Fruit fly (Drosophila melanogaster) whole organism, embryonic: Measurements from ENCODE around the gene CG2841.

Source experiments
- Aef1 ChIP-seq: fragments of 200-800 bp; sonication (Bioruptor generic); IDR thresholded peaks from 3 replicates; pipeline ENCODE4 v1.3.6; 2022; ENCODE audit warnings: missing biosample characterization, missing genetic modification characterization
- Bdp1 ChIP-seq: fragments of 200-800 bp; sonication (Bioruptor generic); optimal IDR thresholded peaks from 3 replicates; lab custom pipeline; 2016; ENCODE audit warnings: missing biosample characterization, missing genetic modification characterization
- Blimp-1 ChIP-seq: fragments of 200-800 bp; sonication (Bioruptor generic); optimal IDR thresholded peaks from 3 replicates; lab custom pipeline; 2018; ENCODE audit warnings: missing biosample characterization, missing genetic modification characterization, mild to moderate bottlenecking, moderate library complexity, missing genetic modification reagents
- BtbVII ChIP-seq: fragments of 200-800 bp; sonication (Bioruptor generic); optimal IDR thresholded peaks from 3 replicates; lab custom pipeline; 2017; ENCODE audit warnings: missing biosample characterization, mild to moderate bottlenecking, missing genetic modification characterization
- CG11504 ChIP-seq: fragments of 200-800 bp; sonication (Bioruptor generic); optimal IDR thresholded peaks from 3 replicates; lab custom pipeline; 2019; ENCODE audit warnings: missing biosample characterization, mild to moderate bottlenecking, missing genetic modification characterization, moderate library complexity
- CG13424 ChIP-seq: fragments of 200-800 bp; sonication (Bioruptor generic); optimal IDR thresholded peaks from 2 replicates; lab custom pipeline; 2019; ENCODE audit warnings: missing biosample characterization, mild to moderate bottlenecking, missing genetic modification characterization, moderate library complexity
- CG14667 ChIP-seq: fragments of 200-800 bp; sonication (Bioruptor generic); IDR thresholded peaks from 2 replicates; pipeline ENCODE4 v1.3.6; 2022; ENCODE audit warnings: missing biosample characterization, missing genetic modification characterization
- CG17361 ChIP-seq: fragments of 200-800 bp; sonication (Bioruptor generic); IDR thresholded peaks from 3 replicates; pipeline ENCODE4 v1.3.6; 2022; ENCODE audit warnings: missing biosample characterization, missing genetic modification characterization
- CG32772 ChIP-seq: fragments of 200-800 bp; sonication (Bioruptor generic); IDR thresholded peaks from 2 replicates; pipeline ENCODE4 v1.3.6; 2022; ENCODE audit warnings: missing biosample characterization, missing genetic modification characterization
- CG3726 ChIP-seq: fragments of 200-800 bp; sonication (Bioruptor generic); IDR thresholded peaks from 3 replicates; pipeline ENCODE4, ENCODE4 v1.3.6; 2022; ENCODE audit warnings: missing biosample characterization, missing genetic modification characterization
- CG4820 ChIP-seq: fragments of 200-800 bp; sonication (Bioruptor generic); optimal IDR thresholded peaks from 3 replicates; lab custom pipeline; 2016; ENCODE audit warnings: missing biosample characterization, missing genetic modification characterization
- CG6791 ChIP-seq: fragments of 200-800 bp; sonication (Bioruptor generic); IDR thresholded peaks from 3 replicates; pipeline ENCODE4 v1.3.6; 2022; ENCODE audit warnings: missing biosample characterization, missing genetic modification characterization; ENCODE audit not compliant: partially characterized antibody
- CG7987 ChIP-seq: fragments of 200-800 bp; sonication (Bioruptor generic); optimal IDR thresholded peaks from 2 replicates; lab custom pipeline; 2018; ENCODE audit warnings: missing biosample characterization, mild to moderate bottlenecking, missing genetic modification characterization, moderate library complexity
- CTCF ChIP-seq: fragments of 200-800 bp; sonication (Bioruptor generic); optimal IDR thresholded peaks from 2 replicates; lab custom pipeline; 2017; ENCODE audit warnings: missing biosample characterization, mild to moderate bottlenecking, missing genetic modification characterization, moderate library complexity
- Dip3 ChIP-seq: fragments of 200-800 bp; sonication (Bioruptor generic); optimal IDR thresholded peaks from 3 replicates; lab custom pipeline; 2016; ENCODE audit warnings: missing biosample characterization, missing genetic modification characterization
- Dll ChIP-seq: fragments of 200-800 bp; sonication (Bioruptor generic); IDR thresholded peaks from 4 replicates; pipeline ENCODE4 v1.3.6; 2022; ENCODE audit warnings: missing biosample characterization, missing genetic modification characterization; ENCODE audit not compliant: partially characterized antibody
- GATAe ChIP-seq: fragments of 200-800 bp; sonication (Bioruptor generic); conservative IDR thresholded peaks from 2 replicates; pipeline ENCODE4 v1.3.6; 2022; ENCODE audit warnings: missing biosample characterization, missing genetic modification characterization
- HLHmδ ChIP-seq: fragments of 200-800 bp; sonication (Bioruptor generic); optimal IDR thresholded peaks from 2 replicates; lab custom pipeline; 2018; ENCODE audit warnings: missing biosample characterization, mild to moderate bottlenecking, missing genetic modification characterization, moderate library complexity
- Hr78 ChIP-seq, 2 experiments: fragments of 200-800 bp in 1 of 2; fragments of >200 bp in 1 of 2; sonication (Bioruptor generic) in 1 of 2; optimal IDR thresholded peaks; 2 replicates each; lab custom pipeline; 2017 to 2019; ENCODE audit warnings: missing biosample characterization in 2 of 2, missing genetic modification characterization in 2 of 2, mild to moderate bottlenecking in 1 of 2, moderate library complexity in 1 of 2
- Lhr ChIP-seq: fragments of 200-800 bp; sonication (Bioruptor generic); optimal IDR thresholded peaks from 3 replicates; lab custom pipeline; 2017; ENCODE audit warnings: mild to moderate bottlenecking, missing biosample characterization, missing genetic modification reagents, missing genetic modification characterization
- Rfx ChIP-seq: fragments of 200-800 bp; sonication (Bioruptor generic); IDR thresholded peaks from 2 replicates; pipeline ENCODE4 v1.3.6; 2022; ENCODE audit warnings: missing biosample characterization, missing genetic modification characterization
- Sox100B ChIP-seq: fragments of 200-800 bp; sonication (Bioruptor generic); optimal IDR thresholded peaks from 3 replicates; lab custom pipeline; 2018; ENCODE audit warnings: missing biosample characterization, mild to moderate bottlenecking, missing genetic modification characterization
- ash1 ChIP-seq: fragments of 200-800 bp; sonication (Bioruptor generic); optimal IDR thresholded peaks from 2 replicates; lab custom pipeline; 2018; ENCODE audit warnings: missing biosample characterization, mild to moderate bottlenecking, missing genetic modification characterization
- bsh ChIP-seq, 2 experiments: fragments of 200-800 bp; sonication (Bioruptor generic); optimal IDR thresholded peaks; 2 replicates each; lab custom pipeline; 2017 to 2018; ENCODE audit warnings: mild to moderate bottlenecking in 2 of 2, missing biosample characterization in 2 of 2, missing genetic modification characterization in 2 of 2, moderate library complexity in 1 of 2
- cato ChIP-seq: fragments of 200-800 bp; sonication (Bioruptor generic); optimal IDR thresholded peaks from 2 replicates; lab custom pipeline; 2016; ENCODE audit warnings: missing biosample characterization, missing genetic modification characterization, borderline replicate concordance
- chm ChIP-seq: fragments of 200-800 bp; sonication (Bioruptor generic); IDR thresholded peaks from 2 replicates; pipeline ENCODE4 v1.3.6; 2022; ENCODE audit warnings: missing biosample characterization, missing genetic modification characterization
- corto ChIP-seq: fragments of 200-800 bp; sonication (Bioruptor generic); optimal IDR thresholded peaks from 2 replicates; lab custom pipeline; 2016; ENCODE audit warnings: missing biosample characterization, mild to moderate bottlenecking, missing genetic modification characterization, moderate library complexity
- crp ChIP-seq, 2 experiments: fragments of 200-800 bp; sonication (Bioruptor generic); optimal IDR thresholded peaks; 2 replicates in 1 of 2; 3 replicates in 1 of 2; lab custom pipeline; 2017; ENCODE audit warnings: missing biosample characterization in 2 of 2, missing genetic modification characterization in 2 of 2, mild to moderate bottlenecking in 1 of 2, moderate library complexity in 1 of 2
- dysf ChIP-seq: fragments of 200-800 bp; sonication (Bioruptor generic); IDR thresholded peaks from 3 replicates; pipeline ENCODE4 v1.3.6; 2022; ENCODE audit warnings: missing biosample characterization, missing genetic modification characterization
- ems ChIP-seq: fragments of 200-800 bp; sonication (Bioruptor generic); optimal IDR thresholded peaks from 3 replicates; lab custom pipeline; 2016; ENCODE audit warnings: missing biosample characterization, missing genetic modification characterization
- her ChIP-seq: fragments of 200-800 bp; sonication (Bioruptor generic); optimal IDR thresholded peaks from 2 replicates; lab custom pipeline; 2016; ENCODE audit warnings: missing biosample characterization, missing genetic modification characterization
- jigr1 ChIP-seq: fragments of 200-800 bp; sonication (Bioruptor generic); IDR thresholded peaks from 3 replicates; pipeline ENCODE4 v1.3.6; 2022; ENCODE audit warnings: missing biosample characterization, missing genetic modification characterization
- kah ChIP-seq: fragments of 200-800 bp; sonication (Bioruptor generic); optimal IDR thresholded peaks from 2 replicates; lab custom pipeline; 2018; ENCODE audit warnings: missing biosample characterization, mild to moderate bottlenecking, missing genetic modification characterization
- kay ChIP-seq: fragments of 200-800 bp; sonication (Bioruptor generic); optimal IDR thresholded peaks from 2 replicates; lab custom pipeline; 2016; ENCODE audit warnings: missing biosample characterization, missing genetic modification characterization
- mirr ChIP-seq: fragments of 200-800 bp; sonication (Bioruptor generic); optimal IDR thresholded peaks from 3 replicates; lab custom pipeline; 2018; ENCODE audit warnings: missing biosample characterization, mild to moderate bottlenecking, missing genetic modification characterization
- nerfin-2 ChIP-seq: fragments of 200-800 bp; sonication (Bioruptor generic); IDR thresholded peaks from 2 replicates; pipeline ENCODE4 v1.3.6; 2022; ENCODE audit warnings: missing biosample characterization, missing genetic modification characterization; ENCODE audit not compliant: partially characterized antibody
- p53 ChIP-seq: fragments of 200-800 bp; sonication (Bioruptor generic); optimal IDR thresholded peaks from 2 replicates; lab custom pipeline; 2016; ENCODE audit warnings: missing biosample characterization, missing genetic modification characterization
- pb ChIP-seq: fragments of 200-800 bp; sonication (Bioruptor generic); optimal IDR thresholded peaks from 3 replicates; lab custom pipeline; 2016; ENCODE audit warnings: missing biosample characterization, missing genetic modification characterization
- pita ChIP-seq: fragments of 200-800 bp; sonication (Bioruptor generic); optimal IDR thresholded peaks from 2 replicates; lab custom pipeline; 2017; ENCODE audit warnings: missing biosample characterization, mild to moderate bottlenecking, missing genetic modification characterization
- pzg ChIP-seq: fragments of 200-800 bp; sonication (Bioruptor generic); optimal IDR thresholded peaks from 3 replicates; lab custom pipeline; 2018; ENCODE audit warnings: missing biosample characterization, mild to moderate bottlenecking, missing genetic modification characterization, moderate library complexity
- run ChIP-seq: fragments of 200-800 bp; sonication (Bioruptor generic); optimal IDR thresholded peaks from 3 replicates; lab custom pipeline; 2018; ENCODE audit warnings: missing biosample characterization, mild to moderate bottlenecking, missing genetic modification characterization
- salm ChIP-seq: fragments of 200-800 bp; sonication (Bioruptor generic); optimal IDR thresholded peaks from 2 replicates; lab custom pipeline; 2018; ENCODE audit warnings: missing biosample characterization, mild to moderate bottlenecking, missing genetic modification characterization
- tna ChIP-seq: fragments of 200-800 bp; sonication (Bioruptor generic); IDR thresholded peaks from 2 replicates; pipeline ENCODE4 v1.3.6; 2022; ENCODE audit warnings: missing biosample characterization, missing genetic modification characterization; ENCODE audit not compliant: partially characterized antibody
- toy ChIP-seq: fragments of 200-800 bp; sonication (Bioruptor generic); IDR thresholded peaks from 2 replicates; pipeline ENCODE4 v1.3.6; 2022; ENCODE audit warnings: missing biosample characterization, missing genetic modification characterization
- trem ChIP-seq: fragments of 200-800 bp; optimal IDR thresholded peaks from 3 replicates; lab custom pipeline; 2019; ENCODE audit warnings: missing biosample characterization, mild to moderate bottlenecking, missing genetic modification characterization, moderate library complexity
- z ChIP-seq: fragments of 200-800 bp; sonication (Bioruptor generic); IDR thresholded peaks from 3 replicates; pipeline ENCODE4 v1.3.6; 2022; ENCODE audit warnings: missing biosample characterization, missing genetic modification characterization
- zen ChIP-seq: fragments of 200-800 bp; sonication (Bioruptor generic); optimal IDR thresholded peaks from 3 replicates; lab custom pipeline; 2018; ENCODE audit warnings: missing biosample characterization, mild to moderate bottlenecking, missing genetic modification characterization, moderate library complexity
- zen2 ChIP-seq: fragments of 200-800 bp; sonication (Bioruptor generic); IDR thresholded peaks from 3 replicates; pipeline ENCODE4 v1.3.6; 2022; ENCODE audit warnings: missing biosample characterization, missing genetic modification characterization; ENCODE audit not compliant: partially characterized antibody

CG2841 gene

DNA sequence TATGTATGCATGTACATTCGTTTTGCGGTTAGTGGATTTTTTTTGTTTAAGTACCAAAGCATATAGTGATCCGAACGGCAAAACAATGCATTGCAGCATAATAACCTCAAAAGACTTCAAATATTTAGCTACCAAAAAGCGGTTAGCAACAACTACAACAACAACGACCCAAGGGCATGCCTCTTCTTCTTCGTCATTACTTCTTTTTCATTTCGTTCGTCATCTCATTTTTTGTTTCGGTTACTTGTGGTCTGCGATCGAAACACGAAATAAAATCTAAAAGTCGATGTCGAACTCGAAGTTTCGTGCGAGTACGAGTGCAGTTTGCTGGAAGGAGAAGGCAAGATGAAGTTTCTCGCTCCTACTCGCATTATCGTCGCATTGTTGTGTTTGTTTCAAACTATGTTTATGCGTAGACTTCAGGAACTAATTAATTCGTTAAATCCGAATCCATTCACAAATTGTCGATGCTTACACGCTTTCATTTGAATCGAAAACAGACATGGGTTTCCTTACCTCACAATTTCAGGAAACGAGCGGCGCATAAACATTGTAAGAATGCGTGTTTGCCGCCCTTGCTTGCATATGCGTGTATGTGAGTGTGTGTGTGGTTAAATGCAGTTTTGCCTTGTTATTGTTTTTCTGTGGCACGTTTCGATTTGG is 67.3 kb downstream of the CG2841 start (continued):
- TF ChIP-seq jigr1 = 0 out of 3 replicates have a peak, but pooled peaks have one; percentile 13
- peak; percentile 71 for TF ChIP-seq Sox100B (GFP tag; lab: Kevin White, UChicago)
- peak; percentile 97 for TF ChIP-seq chm (GFP tag; lab: Robert Waterston, UW)
- peak; percentile 89 for TF ChIP-seq zen
- TF ChIP-seq Rfx = peak; percentile 50; the same call in 1 of the 2 replicates
- TF ChIP-seq dysf (GFP tag; lab: Robert Waterston, UW) = peak; percentile 66; the same call in 2 of the 3 replicates
- TF ChIP-seq z (GFP tag; lab: Robert Waterston, UW) = peak; percentile 49; the same call in 1 of the 3 replicates
- TF ChIP-seq Dll = no peak
- peak; percentile 74 for TF ChIP-seq run
- peak; percentile 52; the same call in 2 of the 3 replicates for TF ChIP-seq Aef1 (GFP tag; lab: Robert Waterston, UW)
- TF ChIP-seq CG17361 = peak; percentile 74
- TF ChIP-seq tna (GFP tag; lab: Robert Waterston, UW) = no peak
- TF ChIP-seq HLHmδ (GFP tag; lab: Kevin White, UChicago) = no peak
- peak; percentile 40 for TF ChIP-seq kah (GFP tag; lab: Kevin White, UChicago)
- peak; percentile 69 for TF ChIP-seq Bdp1 (GFP tag; lab: Kevin White, UChicago)
- TF ChIP-seq salm = peak; percentile 78
- peak; percentile 15 for TF ChIP-seq BtbVII (GFP tag; lab: Kevin White, UChicago)
- no peak for TF ChIP-seq nerfin-2 (GFP tag; lab: Robert Waterston, UW)
- peak; percentile 74 for TF ChIP-seq CG32772
- TF ChIP-seq bsh (GFP tag; optimal IDR thresholded peaks at IDR 0.05; lab: Kevin White, UChicago) = peak; percentile 74 to 94
- peak; percentile 70 for TF ChIP-seq pb (GFP tag; lab: Kevin White, UChicago)
- TF ChIP-seq pita (GFP tag; lab: Kevin White, UChicago) = no peak
- peak; percentile 41; the same call in 1 of the 2 replicates for TF ChIP-seq CG14667 (GFP tag; lab: Robert Waterston, UW)
- peak; percentile 60 for TF ChIP-seq p53 (GFP tag; lab: Kevin White, UChicago)
- TF ChIP-seq cato = peak; percentile 37
- TF ChIP-seq CG3726 (GFP tag; lab: Robert Waterston, UW) = 0 out of 3 replicates have a peak, but pooled peaks have one; percentile 56
- no peak for TF ChIP-seq GATAe
- peak; percentile 81 for TF ChIP-seq her (GFP tag; lab: Kevin White, UChicago)
- TF ChIP-seq CG7987 (GFP tag; lab: Kevin White, UChicago) = peak; percentile 69
- no peak for TF ChIP-seq ash1 (GFP tag; lab: Kevin White, UChicago)
- peak; percentile 10 for TF ChIP-seq Dip3
- TF ChIP-seq mirr (GFP tag; lab: Kevin White, UChicago) = no peak
- peak in 1 of 2 experiments; percentile 26 for TF ChIP-seq crp (GFP tag; optimal IDR thresholded peaks at IDR 0.05; lab: Kevin White, UChicago)
- peak; percentile 86 for TF ChIP-seq Blimp-1 (GFP tag; lab: Kevin White, UChicago)
- no peak for TF ChIP-seq zen2 (GFP tag; lab: Robert Waterston, UW)
- peak; percentile 100 for TF ChIP-seq CG4820 (GFP tag; lab: Kevin White, UChicago)
- no peak for TF ChIP-seq CG6791
- TF ChIP-seq trem = peak; percentile 81
- peak; percentile 49 for TF ChIP-seq Lhr (GFP tag; lab: Kevin White, UChicago)
- peak; percentile 75 for TF ChIP-seq corto (GFP tag; lab: Kevin White, UChicago)
- TF ChIP-seq CTCF (GFP tag; lab: Kevin White, UChicago) = peak; percentile 4
- peak; percentile 32 for TF ChIP-seq kay
- TF ChIP-seq Hr78 (GFP tag; optimal IDR thresholded peaks at IDR 0.05; lab: Kevin White, UChicago) = peak in 1 of 2 experiments; percentile 58
- TF ChIP-seq CG13424 = peak; percentile 80
- TF ChIP-seq ems (GFP tag; lab: Kevin White, UChicago) = peak; percentile 72
- no peak for TF ChIP-seq pzg (GFP tag; lab: Kevin White, UChicago)
- TF ChIP-seq CG11504 (tag; lab: Kevin White, UChicago) = peak; percentile 78
- TF ChIP-seq toy (GFP tag; lab: Robert Waterston, UW) = no peak
